Worm (Caenorhabditis elegans) whole organism, L3 larva: ENCODE results near the gene W04H10.2.

ENCODE experiments used
- R02D3.7 ChIP-seq: fragments of 150-350 bp; optimal IDR thresholded peaks from 2 replicates; lab custom pipeline; 2014; ENCODE audit warnings: missing biosample characterization, missing genetic modification characterization
- aly-2 ChIP-seq: fragments of 150-350 bp; optimal IDR thresholded peaks from 2 replicates; lab custom pipeline; 2014; ENCODE audit warnings: missing biosample characterization, missing genetic modification characterization
- ama-1 ChIP-seq: fragments of 150-350 bp; optimal IDR thresholded peaks from 2 replicates; lab custom pipeline; 2018
- ceh-28 ChIP-seq: fragments of 150-350 bp; optimal IDR thresholded peaks from 2 replicates; lab custom pipeline; 2014; ENCODE audit warnings: missing biosample characterization, missing genetic modification reagents, missing genetic modification characterization
- ceh-9 ChIP-seq: sonication (generic microtip); optimal IDR thresholded peaks from 2 replicates; lab custom pipeline; 2018; ENCODE audit warnings: missing biosample characterization, missing genetic modification characterization
- egl-27 ChIP-seq: sonication (generic microtip); optimal IDR thresholded peaks from 4 replicates; lab custom pipeline; 2017; ENCODE audit warnings: missing biosample characterization, missing genetic modification reagents, missing genetic modification characterization
- egl-5 ChIP-seq: fragments of 150-350 bp; optimal IDR thresholded peaks from 2 replicates; lab custom pipeline; 2017; ENCODE audit warnings: missing biosample characterization, missing genetic modification reagents, missing genetic modification characterization, inconsistent platforms
- elt-1 ChIP-seq: fragments of 150-350 bp; optimal IDR thresholded peaks from 2 replicates; lab custom pipeline; 2014; ENCODE audit warnings: missing biosample characterization, missing genetic modification characterization
- elt-2 ChIP-seq: sonication (generic microtip); optimal IDR thresholded peaks from 2 replicates; lab custom pipeline; 2016; ENCODE audit warnings: missing genetic modification reagents, mild to moderate bottlenecking, missing genetic modification characterization, missing compliant biosample characterization
- eor-1 ChIP-seq, 2 experiments: fragments of 150-350 bp; optimal IDR thresholded peaks; 2 replicates each; lab custom pipeline; 2014 to 2018; ENCODE audit warnings: missing biosample characterization in 2 of 2, missing genetic modification characterization in 2 of 2
- fkh-10 ChIP-seq: sonication (generic microtip); optimal IDR thresholded peaks from 2 replicates; lab custom pipeline; 2017; ENCODE audit warnings: missing biosample characterization, missing genetic modification reagents, missing genetic modification characterization
- hmg-11 ChIP-seq: sonication (generic microtip); optimal IDR thresholded peaks from 2 replicates; lab custom pipeline; 2016; ENCODE audit warnings: missing genetic modification characterization, missing compliant biosample characterization
- jun-1 ChIP-seq: fragments of 150-350 bp; optimal IDR thresholded peaks from 2 replicates; lab custom pipeline; 2014; ENCODE audit warnings: missing biosample characterization, missing genetic modification reagents, missing genetic modification characterization
- lin-15B ChIP-seq: fragments of 150-350 bp; optimal IDR thresholded peaks from 2 replicates; lab custom pipeline; 2014; ENCODE audit warnings: missing biosample characterization, missing genetic modification characterization
- lsy-12 ChIP-seq: sonication (generic microtip); optimal IDR thresholded peaks from 2 replicates; lab custom pipeline; 2016; ENCODE audit warnings: mild to moderate bottlenecking, missing genetic modification characterization, missing compliant biosample characterization
- nfya-1 ChIP-seq: sonication (generic microtip); optimal IDR thresholded peaks from 2 replicates; lab custom pipeline; 2017; ENCODE audit warnings: missing genetic modification characterization, mild to moderate bottlenecking, missing compliant biosample characterization, antibody characterized with exemption, moderate library complexity; ENCODE audit not compliant: insufficient read depth
- nhr-12 ChIP-seq: fragments of 150-350 bp; optimal IDR thresholded peaks from 2 replicates; lab custom pipeline; 2014; ENCODE audit warnings: missing biosample characterization, missing genetic modification characterization
- nhr-23 ChIP-seq: fragments of 150-350 bp; optimal IDR thresholded peaks from 2 replicates; lab custom pipeline; 2014; ENCODE audit warnings: missing biosample characterization, missing genetic modification reagents, missing genetic modification characterization
- nhr-25 ChIP-seq: sonication (generic microtip); optimal IDR thresholded peaks from 2 replicates; lab custom pipeline; 2017; ENCODE audit warnings: missing biosample characterization, missing genetic modification characterization
- nhr-67 ChIP-seq: fragments of 150-350 bp; optimal IDR thresholded peaks from 2 replicates; lab custom pipeline; 2014; ENCODE audit warnings: missing biosample characterization, missing genetic modification characterization
- nhr-76 ChIP-seq: fragments of 150-350 bp; sonication (generic microtip); optimal IDR thresholded peaks from 5 replicates; lab custom pipeline; 2014; ENCODE audit warnings: missing biosample characterization, missing genetic modification characterization
- pha-4 ChIP-seq: fragments of 150-350 bp; optimal IDR thresholded peaks from 2 replicates; lab custom pipeline; 2014; ENCODE audit warnings: missing biosample characterization, missing genetic modification reagents, missing genetic modification characterization
- snpc-4 ChIP-seq: fragments of 150-350 bp; optimal IDR thresholded peaks from 2 replicates; lab custom pipeline; 2014; ENCODE audit warnings: missing biosample characterization, missing genetic modification characterization
- tbx-2 ChIP-seq: sonication (generic microtip); optimal IDR thresholded peaks from 2 replicates; lab custom pipeline; 2016; ENCODE audit warnings: mild to moderate bottlenecking, missing genetic modification characterization, missing compliant biosample characterization
- zag-1 ChIP-seq: fragments of 150-350 bp; optimal IDR thresholded peaks from 2 replicates; lab custom pipeline; 2014; ENCODE audit warnings: missing biosample characterization, missing genetic modification characterization
- ztf-4 ChIP-seq: fragments of 150-350 bp; optimal IDR thresholded peaks from 2 replicates; lab custom pipeline; 2014; ENCODE audit warnings: missing biosample characterization, missing genetic modification characterization

Gene W04H10.2

DNA sequence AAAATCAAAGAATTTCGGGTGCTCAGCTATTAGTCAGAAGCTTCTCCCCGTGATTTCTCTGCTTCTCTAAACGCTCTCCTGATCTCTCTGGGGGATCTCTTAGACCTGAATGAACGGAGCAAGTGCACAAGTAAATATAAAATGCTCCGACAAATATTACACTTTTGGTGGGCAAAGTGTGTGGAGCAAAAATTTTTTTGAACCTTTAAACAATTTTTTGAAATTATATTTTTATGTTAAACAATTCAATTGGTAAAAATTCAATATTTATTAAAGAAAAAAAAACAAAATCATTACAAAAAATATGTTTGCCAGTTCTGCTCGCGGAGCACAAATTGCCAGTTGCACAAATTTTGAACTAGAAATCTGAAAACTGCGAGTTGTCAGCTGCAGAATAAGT lies 34.1 kb downstream of the W04H10.2 start, which contains the start of gene K07E8.6:
Gene K07E8.6 (minus strand): TSS at position 101 of the 400 bp plus-strand sequence.
- TF ChIP-seq nfya-1 (tag; lab: Kevin White, UChicago) (peak; percentile 26), lin-15B (tag; lab: Kevin White, UChicago) (no peak)

DNA sequence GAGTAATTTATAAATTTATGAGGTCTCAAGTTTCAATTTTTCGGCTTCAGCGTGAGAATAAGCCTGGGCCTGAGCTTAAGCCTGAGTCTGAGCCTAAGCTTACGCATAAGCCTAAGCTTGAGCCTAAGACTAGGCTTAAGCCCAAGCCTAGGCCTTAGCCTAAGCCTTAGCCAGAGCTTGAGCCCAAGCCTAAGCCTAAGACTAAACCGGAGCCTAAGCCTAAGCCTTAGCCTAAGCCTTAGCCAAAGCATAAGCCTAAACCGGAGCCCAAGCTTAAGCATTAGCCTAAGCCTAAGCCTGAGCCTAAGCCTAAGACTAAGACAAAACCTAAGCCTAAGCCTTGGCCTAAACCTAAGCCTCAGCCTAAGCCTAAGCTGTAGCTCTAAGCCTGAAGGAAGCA lies 38.4 kb downstream of the W04H10.2 start:
- TF ChIP-seq ceh-9 (tag; lab: Kevin White, UChicago), result no peak
- TF ChIP-seq ztf-4 (tag; lab: Kevin White, UChicago), result no peak
- no peak for TF ChIP-seq egl-27 (tag; lab: Kevin White, UChicago)
- no peak for TF ChIP-seq egl-5 (tag; lab: Kevin White, UChicago)
- no peak for TF ChIP-seq lsy-12
- no peak for TF ChIP-seq elt-2 (tag; lab: Kevin White, UChicago)
- TF ChIP-seq eor-1 (tag; optimal IDR thresholded peaks at IDR 0.05; lab: Kevin White, UChicago), result no peak
- no peak for TF ChIP-seq nhr-25 (tag; lab: Kevin White, UChicago)
- TF ChIP-seq pha-4, result no peak
- no peak for TF ChIP-seq aly-2 (tag; lab: Kevin White, UChicago)
- TF ChIP-seq nhr-12 (tag; lab: Kevin White, UChicago), result no peak
- TF ChIP-seq, all 47 proteins: peak for 0

DNA sequence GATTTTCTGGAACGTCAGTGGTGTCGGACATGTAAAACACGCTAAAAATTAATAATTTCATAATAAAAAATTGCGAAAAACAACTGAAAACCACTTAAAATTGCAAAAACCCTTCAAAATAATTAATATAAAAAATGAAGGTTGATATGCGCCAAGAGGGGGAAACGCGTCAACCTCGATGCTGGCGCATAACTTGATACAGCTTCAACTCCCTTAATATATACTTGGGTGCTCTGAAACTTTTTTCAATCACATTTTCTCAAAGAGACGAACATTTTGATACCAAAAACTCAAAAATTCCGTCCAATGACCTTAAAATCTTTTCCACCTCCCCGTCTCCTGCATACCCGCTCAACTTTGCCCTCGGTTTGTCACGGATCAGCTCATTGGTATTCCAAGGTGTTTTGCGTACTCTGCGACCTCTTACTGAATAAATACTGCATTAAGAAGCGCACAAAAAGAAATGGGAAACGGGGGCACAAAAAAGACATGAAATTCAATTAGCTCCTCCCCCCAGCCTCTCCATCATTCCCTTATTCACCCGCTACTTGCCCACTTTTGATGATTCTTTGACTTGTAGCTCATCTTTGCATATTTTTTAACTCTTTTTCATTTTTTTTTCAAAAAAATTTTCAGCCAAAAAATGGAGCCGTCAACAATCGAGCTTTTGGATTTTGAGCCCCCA lies 45.1 kb downstream of the W04H10.2 start, which contains the start of the genes K07E8.7 and frpr-14:
Gene K07E8.7 (minus strand): TSS at position 47 of the 685 bp plus-strand sequence.
Gene frpr-14 (plus strand): TSS at position 635 of the 685 bp plus-strand sequence.
- TF ChIP-seq nfya-1 (tag; lab: Kevin White, UChicago) (peak; percentile 39), egl-27 (tag; lab: Kevin White, UChicago) (no peak)

DNA sequence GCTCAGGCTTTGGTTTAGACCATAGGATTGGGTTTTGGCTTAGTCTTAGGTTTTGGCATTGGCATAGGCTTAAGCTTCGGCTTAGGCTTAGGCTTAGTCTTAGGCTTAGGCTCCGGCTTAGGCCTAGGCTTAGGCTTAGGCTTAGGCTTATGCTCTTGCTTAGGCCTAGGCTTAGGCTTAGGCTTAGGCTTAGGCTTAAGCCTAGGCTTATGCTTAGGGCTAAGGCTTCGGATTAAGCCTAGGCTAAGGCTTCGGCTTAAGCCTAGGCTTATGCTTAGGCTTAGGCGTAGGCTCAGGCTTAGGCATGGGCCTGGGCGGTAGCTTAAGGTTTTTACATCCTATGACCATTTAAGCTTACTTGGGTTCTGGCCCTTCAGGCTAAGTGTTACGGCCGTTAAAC lies 46.0 kb downstream of the W04H10.2 start:
- TF ChIP-seq nhr-25 (tag; lab: Kevin White, UChicago) (no peak), fkh-10 (GFP tag; lab: Kevin White, UChicago) (no peak), nfya-1 (tag; lab: Kevin White, UChicago) (no peak), ceh-28 (no peak), R02D3.7 (tag; lab: Kevin White, UChicago) (no peak), nhr-12 (tag; lab: Kevin White, UChicago) (no peak), elt-1 (tag; lab: Kevin White, UChicago) (no peak), nhr-23 (tag; lab: Kevin White, UChicago) (no peak), zag-1 (tag; lab: Kevin White, UChicago) (no peak), jun-1 (tag; lab: Kevin White, UChicago) (no peak), snpc-4 (tag; lab: Kevin White, UChicago) (no peak), ama-1 (lab: Kevin White, UChicago) (no peak), tbx-2 (tag; lab: Kevin White, UChicago) (no peak), nhr-67 (tag; lab: Kevin White, UChicago) (no peak), eor-1 (tag; optimal IDR thresholded peaks at IDR 0.05; lab: Kevin White, UChicago) (no peak), hmg-11 (no peak), nhr-76 (tag; lab: Kevin White, UChicago) (no peak), ztf-4 (tag; lab: Kevin White, UChicago) (no peak)
- TF ChIP-seq, all 47 proteins: peak for 0
